Fruit fly (Drosophila melanogaster) whole organism: ENCODE measurements around the gene CG15514.

ENCODE experiments used
- CG8478 ChIP-seq: fragments of >200 bp; optimal IDR thresholded peaks from 2 replicates; lab custom pipeline; 2018; ENCODE audit warnings: inconsistent platforms
- EcR ChIP-seq, 2 experiments: fragments of >200 bp; optimal IDR thresholded peaks; 2 replicates each; lab custom pipeline; 2017; ENCODE audit warnings: missing biosample characterization in 2 of 2, missing genetic modification characterization in 2 of 2, missing genetic modification reagents in 2 of 2
- psq ChIP-seq: fragments of >200 bp; optimal IDR thresholded peaks from 2 replicates; lab custom pipeline; 2017
- usp ChIP-seq: fragments of >200 bp; optimal IDR thresholded peaks from 2 replicates; lab custom pipeline; 2017; ENCODE audit warnings: missing biosample characterization, missing genetic modification characterization, mixed read lengths

dm6 chr3R:29868676-29869349 is 7.5 kb upstream of the CG15514 start, which contains the start of gene Zip99C:
- TF ChIP-seq psq (lab: Kevin White, UChicago) = no peak
- TF ChIP-seq usp = no peak
- no peak for TF ChIP-seq CG8478 (lab: Kevin White, UChicago)
- TF ChIP-seq EcR (GFP tag; optimal IDR thresholded peaks at IDR 0.05; lab: Kevin White, UChicago) = no peak
